Fruit fly (Drosophila melanogaster) S2 (cell line): ENCODE results near the gene CG15528.

ENCODE experiments used
- CG8478 ChIP-seq: fragments of >200 bp; optimal IDR thresholded peaks from 2 replicates; lab custom pipeline; 2018
- CTCF ChIP-seq, 2 experiments: fragments of >200 bp; optimal IDR thresholded peaks; 2 replicates each; lab custom pipeline; 2018

The CG15528 gene

DNA sequence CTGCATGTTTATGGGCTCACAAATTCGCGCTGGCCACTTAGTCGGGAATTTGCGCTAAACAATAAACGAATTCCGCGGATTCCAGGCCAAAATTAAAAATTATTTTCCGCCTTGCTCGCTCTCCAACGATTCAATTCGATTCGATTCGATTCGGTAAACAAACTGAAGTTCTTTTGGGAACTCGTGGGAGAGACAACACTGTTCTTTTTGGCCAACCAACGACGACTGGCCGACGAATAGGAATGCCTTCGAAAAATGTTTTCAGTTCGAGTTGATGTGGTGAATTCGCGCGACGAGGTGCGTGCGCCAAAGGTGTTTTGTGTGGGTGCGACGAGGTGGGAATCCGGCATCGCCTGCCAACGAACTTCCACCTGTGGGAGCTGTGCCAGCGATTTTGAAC lies at the start of gene CG15528:
Gene CG15528, minus strand, starts transcription at position 180 of the 400 bp plus-strand sequence.
- TF ChIP-seq CTCF (optimal IDR thresholded peaks at IDR 0.05; lab: Kevin White, UChicago) (no peak), CG8478 (no peak)

- no peak for TF ChIP-seq CG8478
- no peak for TF ChIP-seq CTCF (optimal IDR thresholded peaks at IDR 0.05; lab: Kevin White, UChicago)
Measured at dm6 chr3R:30101389-30101935, 49.5 kb upstream of the CG15528 start.

dm6 chr3R:30100976-30101332 lies 49.0 kb upstream of the CG15528 start:
- TF ChIP-seq CG8478 (no peak), CTCF (optimal IDR thresholded peaks at IDR 0.05; lab: Kevin White, UChicago) (no peak)

dm6 chr3R:30100325-30100975 lies 48.5 kb upstream of the CG15528 start:
- TF ChIP-seq CG8478 (no peak), CTCF (optimal IDR thresholded peaks at IDR 0.05; lab: Kevin White, UChicago) (no peak)

- TF ChIP-seq CTCF (optimal IDR thresholded peaks at IDR 0.05; lab: Kevin White, UChicago) (no peak), CG8478 (no peak)
Measured at dm6 chr3R:30099341-30099871, 47.5 kb upstream of the CG15528 start.

DNA sequence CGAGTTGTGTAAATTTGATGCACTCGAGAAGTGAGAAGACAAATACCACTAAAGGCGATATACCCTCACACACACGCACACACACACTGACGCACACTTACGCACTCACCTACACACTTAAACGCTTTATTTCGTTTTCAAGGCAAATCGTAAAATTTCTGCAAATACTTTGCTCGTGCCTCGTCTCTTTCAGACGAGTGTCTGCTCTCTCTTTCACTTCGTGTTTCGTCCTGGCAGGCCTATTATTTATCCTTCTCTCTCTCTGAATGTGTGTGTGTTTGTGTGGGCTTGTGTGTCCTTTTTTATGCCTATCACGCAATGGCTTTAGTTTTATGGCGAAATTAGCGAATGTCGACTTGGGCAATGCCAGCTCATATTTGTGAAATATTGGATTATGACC lies 46.3 kb upstream of the CG15528 start:
- no peak for TF ChIP-seq CTCF (optimal IDR thresholded peaks at IDR 0.05; lab: Kevin White, UChicago)
- no peak for TF ChIP-seq CG8478

DNA sequence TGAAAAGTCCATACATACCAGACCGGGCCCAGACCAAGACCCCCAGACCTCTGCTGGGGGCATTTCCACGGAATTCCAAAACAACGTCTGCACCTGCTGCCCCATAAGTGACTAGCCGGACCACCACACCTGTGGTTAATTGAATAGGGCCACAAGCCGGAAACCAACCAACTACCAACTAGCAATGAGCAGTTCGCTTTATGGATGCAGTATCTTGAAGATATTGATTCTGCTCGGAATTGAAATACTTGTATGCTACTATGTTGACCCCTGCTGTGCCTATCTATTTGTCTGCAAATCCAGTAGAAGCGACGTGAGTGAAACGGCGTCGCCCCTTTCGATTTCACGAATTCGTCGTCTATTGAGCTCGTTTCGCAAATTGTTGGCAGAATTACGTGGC lies 43.9 kb upstream of the CG15528 start:
- TF ChIP-seq CTCF (optimal IDR thresholded peaks at IDR 0.05; lab: Kevin White, UChicago) (no peak), CG8478 (no peak)

DNA sequence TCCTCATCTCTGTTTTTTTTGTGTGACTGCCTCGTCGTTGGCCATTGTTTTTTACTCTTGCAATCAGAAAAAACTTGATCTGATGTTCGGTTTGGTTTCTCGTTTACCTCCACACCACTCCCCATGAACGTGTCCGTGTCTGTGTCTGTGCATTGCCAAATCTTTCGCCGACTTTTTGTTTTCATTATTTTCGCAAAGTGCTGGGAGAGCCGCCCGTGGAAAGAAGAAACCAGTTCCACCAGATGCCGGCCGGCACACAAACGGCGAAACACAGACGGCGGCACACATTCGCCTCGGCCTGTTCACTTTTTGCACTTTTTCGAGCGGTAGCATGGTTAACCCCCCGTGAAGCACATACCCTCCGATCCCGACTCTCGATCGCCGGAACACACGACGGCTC lies 43.5 kb upstream of the CG15528 start:
- TF ChIP-seq CG8478: no peak
- no peak for TF ChIP-seq CTCF (optimal IDR thresholded peaks at IDR 0.05; lab: Kevin White, UChicago)

DNA sequence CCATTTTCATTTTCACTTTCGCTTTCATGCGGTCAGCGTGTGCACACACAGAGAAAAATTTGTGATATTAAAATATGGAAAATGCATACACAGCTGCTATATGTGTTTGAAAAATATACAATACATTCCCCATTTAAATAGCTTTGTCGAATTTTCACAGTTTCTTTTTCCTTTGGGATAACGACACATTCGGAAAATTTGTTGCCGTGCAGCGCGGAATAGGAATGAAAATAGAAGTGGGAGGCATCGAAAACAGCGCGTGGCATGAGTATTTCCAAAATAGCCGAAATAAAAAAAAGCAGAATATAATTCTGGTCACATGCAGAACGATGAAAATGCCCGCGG lies 40.8 kb upstream of the CG15528 start:
- no peak for TF ChIP-seq CTCF (optimal IDR thresholded peaks at IDR 0.05; lab: Kevin White, UChicago)
- TF ChIP-seq CG8478: no peak

- no peak for TF ChIP-seq CG8478
- TF ChIP-seq CTCF (optimal IDR thresholded peaks at IDR 0.05; lab: Kevin White, UChicago): no peak
Measured at dm6 chr3R:30091795-30092699, 40.1 kb upstream of the CG15528 start.

DNA sequence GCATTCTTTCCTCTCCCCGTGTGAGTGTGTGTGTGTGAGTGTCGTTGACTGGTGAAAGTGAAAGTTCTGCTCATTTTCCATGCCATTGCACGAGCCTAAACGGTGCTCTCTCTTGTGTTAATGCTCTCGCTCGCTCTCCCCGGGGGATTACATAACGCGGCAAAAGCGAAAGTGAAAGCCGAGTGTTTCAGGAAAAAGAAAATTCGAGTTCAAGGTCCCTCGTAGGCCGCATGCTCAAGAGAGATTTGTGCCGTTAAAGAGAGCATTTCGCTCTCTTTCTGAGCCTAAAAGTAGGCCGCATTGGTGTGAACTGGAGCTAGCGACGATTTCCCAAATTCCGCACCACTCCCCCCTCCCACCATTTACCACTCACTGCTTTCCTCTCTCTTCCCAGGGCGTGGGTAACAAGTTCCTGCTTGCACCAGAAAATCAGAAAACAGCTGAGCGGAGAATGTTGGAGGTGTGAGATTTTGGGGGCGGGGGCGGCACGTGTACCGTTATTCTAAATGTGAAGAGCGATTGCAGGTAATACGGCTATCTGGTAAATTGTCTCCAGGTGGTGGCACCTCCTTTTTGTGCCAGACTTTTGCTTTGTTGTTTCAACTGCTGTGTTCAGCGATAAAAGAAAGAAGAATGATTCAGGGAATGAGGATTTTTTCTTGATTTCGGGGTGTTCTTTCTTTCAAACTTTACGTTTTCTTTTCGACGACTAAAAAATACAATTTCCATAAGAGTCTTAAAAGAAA lies 38.5 kb upstream of the CG15528 start:
- TF ChIP-seq CG8478 (no peak), CTCF (optimal IDR thresholded peaks at IDR 0.05; lab: Kevin White, UChicago) (no peak)

- TF ChIP-seq CG8478 (no peak), CTCF (optimal IDR thresholded peaks at IDR 0.05; lab: Kevin White, UChicago) (no peak)
Measured at dm6 chr3R:30084137-30084536, 32.2 kb upstream of the CG15528 start.

DNA sequence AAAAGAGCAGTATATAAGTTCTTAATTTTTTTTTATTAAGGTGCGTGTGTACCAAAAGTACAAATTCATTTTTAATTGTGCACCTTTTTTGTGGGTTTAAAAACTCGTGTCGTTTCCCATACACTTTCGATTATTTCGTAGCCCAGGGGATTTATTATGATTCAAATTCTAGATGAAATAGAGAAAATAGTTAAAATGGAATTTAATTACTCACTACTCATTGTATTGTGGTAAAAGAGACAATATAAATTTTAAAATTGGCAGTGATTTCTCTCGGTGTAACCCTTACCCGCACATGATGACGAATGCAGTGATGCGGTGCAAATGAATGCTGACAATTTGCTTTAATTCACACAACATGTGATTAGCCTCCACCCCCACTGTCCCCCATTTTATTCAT lies 31.3 kb upstream of the CG15528 start:
- TF ChIP-seq CG8478: no peak
- no peak for TF ChIP-seq CTCF (optimal IDR thresholded peaks at IDR 0.05; lab: Kevin White, UChicago)

DNA sequence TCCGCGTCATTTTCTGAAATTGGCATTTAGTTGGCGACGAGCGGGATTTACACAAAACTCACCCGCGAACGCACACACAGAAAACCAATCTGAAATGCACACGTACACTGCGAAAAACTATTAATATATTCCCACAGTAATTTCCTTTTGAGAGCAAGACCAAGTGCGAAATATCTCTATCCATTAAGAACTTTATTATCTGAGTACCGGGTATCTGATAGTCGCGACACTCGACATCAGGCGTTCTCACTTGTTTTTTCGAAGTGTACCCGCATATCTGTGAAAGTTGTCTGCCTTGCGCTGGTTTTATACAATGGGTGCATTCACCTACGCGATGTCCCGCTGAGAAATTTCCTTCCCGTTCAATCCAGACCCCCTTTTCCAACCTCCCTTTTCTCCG lies 24.2 kb upstream of the CG15528 start:
- TF ChIP-seq CTCF (optimal IDR thresholded peaks at IDR 0.05; lab: Kevin White, UChicago): no peak

DNA sequence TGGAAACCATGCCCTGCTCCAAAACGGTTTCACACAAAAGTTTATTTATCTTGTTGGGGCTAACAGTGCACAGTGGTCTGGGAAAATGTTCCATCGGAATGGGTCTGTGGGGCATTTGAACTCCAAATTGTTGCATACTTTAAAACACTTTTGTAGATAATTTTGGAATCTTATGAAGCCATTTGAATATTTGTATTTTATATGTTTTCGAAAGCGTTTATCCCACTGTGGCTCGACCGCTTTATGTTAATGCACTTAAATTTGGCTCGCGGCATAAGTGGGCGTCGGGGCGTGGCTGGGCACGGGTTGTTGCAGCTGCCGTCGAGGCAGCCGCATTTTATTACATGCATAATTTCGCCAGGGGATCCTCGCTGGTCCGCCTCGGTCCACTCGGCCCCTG lies 19.9 kb upstream of the CG15528 start:
- TF ChIP-seq CTCF (optimal IDR thresholded peaks at IDR 0.05; lab: Kevin White, UChicago): no peak
- no peak for TF ChIP-seq CG8478
